Worm (Caenorhabditis elegans): Measurements from ENCODE around the gene ZK470.6.

ce11 chrX:4219487-4219886 lies 42.2 kb upstream of the ZK470.6 start:
- TF ChIP-seq tbx-7 (tag; optimal IDR thresholded peaks at IDR 0.05) (no peak), ama-1 (optimal IDR thresholded peaks at IDR 0.05) (no peak), hlh-15 (tag; optimal IDR thresholded peaks at IDR 0.05) (no peak), sox-4 (tag; optimal IDR thresholded peaks at IDR 0.05) (no peak), zip-5 (tag; optimal IDR thresholded peaks at IDR 0.05) (no peak), tbx-2 (tag; optimal IDR thresholded peaks at IDR 0.05) (no peak), fkh-10 (GFP tag; optimal IDR thresholded peaks at IDR 0.05) (no peak)

All from whole organism, late embryonic.